Fruit fly (Drosophila melanogaster): ENCODE data around the gene Zip88E.

The Zip88E gene

dm6 chr3R:15309924-15310323, 41.5 kb downstream of the Zip88E start, which contains the start of gene Tm2:
TSS of gene Tm2 (plus strand) at chr3R:15310193.
- TF ChIP-seq CG9948 (tag; optimal IDR thresholded peaks at IDR 0.05): no peak
- no peak for TF ChIP-seq rn (GFP tag; IDR thresholded peaks at IDR 0.05)
- TF ChIP-seq CG8159 (tag; optimal IDR thresholded peaks at IDR 0.05): no peak
- TF ChIP-seq Pif1A (GFP tag; optimal IDR thresholded peaks at IDR 0.05): no peak
- no peak for TF ChIP-seq gl (tag; optimal IDR thresholded peaks at IDR 0.05)

dm6 chr3R:15310695-15311094, 42.2 kb downstream of the Zip88E start:
- TF ChIP-seq gl (tag; optimal IDR thresholded peaks at IDR 0.05): no peak
- TF ChIP-seq D1 (tag; optimal IDR thresholded peaks at IDR 0.05): no peak
- no peak for TF ChIP-seq Snoo (tag; optimal IDR thresholded peaks at IDR 0.05)
- no peak for TF ChIP-seq CG34367 (tag; optimal IDR thresholded peaks at IDR 0.05)
- TF ChIP-seq fd96Ca (GFP tag; IDR thresholded peaks at IDR 0.05): no peak
- TF ChIP-seq CG32121 (GFP tag; IDR thresholded peaks at IDR 0.05): no peak
- no peak for TF ChIP-seq Ets98B (GFP tag; IDR thresholded peaks at IDR 0.05)
- TF ChIP-seq CG4496 (GFP tag; IDR thresholded peaks at IDR 0.05): no peak
- TF ChIP-seq Pif1B (GFP tag; optimal IDR thresholded peaks at IDR 0.05): no peak
- no peak for TF ChIP-seq CG15710 (tag; optimal IDR thresholded peaks at IDR 0.05)

- no peak for TF ChIP-seq CG13204 (GFP tag; optimal IDR thresholded peaks at IDR 0.05)
- TF ChIP-seq CG17806 (tag; optimal IDR thresholded peaks at IDR 0.05): no peak
- no peak for TF ChIP-seq CG34367 (tag; optimal IDR thresholded peaks at IDR 0.05)
- no peak for TF ChIP-seq fd96Ca (GFP tag; IDR thresholded peaks at IDR 0.05)
- no peak for TF ChIP-seq D1 (tag; optimal IDR thresholded peaks at IDR 0.05)
- no peak for TF ChIP-seq CG10348 (GFP tag; IDR thresholded peaks at IDR 0.05)
Measured at dm6 chr3R:15313836-15314235, 45.4 kb downstream of the Zip88E start.

dm6 chr3R:15316326-15316725, 47.9 kb downstream of the Zip88E start, which contains the start of gene CG14866:
TSS of gene CG14866 (plus strand) at chr3R:15316471.
- no peak for TF ChIP-seq Snoo (tag; optimal IDR thresholded peaks at IDR 0.05)
- TF ChIP-seq D1 (tag; optimal IDR thresholded peaks at IDR 0.05): no peak
- no peak for TF ChIP-seq CG32121 (GFP tag; IDR thresholded peaks at IDR 0.05)
- TF ChIP-seq CG4496 (GFP tag; IDR thresholded peaks at IDR 0.05): no peak
- TF ChIP-seq CG34367 (tag; optimal IDR thresholded peaks at IDR 0.05): no peak
- TF ChIP-seq CG10348 (GFP tag; IDR thresholded peaks at IDR 0.05): no peak
- TF ChIP-seq CG17806 (tag; optimal IDR thresholded peaks at IDR 0.05): no peak
- TF ChIP-seq CG13204 (GFP tag; optimal IDR thresholded peaks at IDR 0.05): no peak
- TF ChIP-seq Pif1B (GFP tag; optimal IDR thresholded peaks at IDR 0.05): no peak
- TF ChIP-seq Ets98B (GFP tag; IDR thresholded peaks at IDR 0.05): no peak
- TF ChIP-seq Pif1A (GFP tag; optimal IDR thresholded peaks at IDR 0.05): no peak
- no peak for TF ChIP-seq EcR (GFP tag; optimal IDR thresholded peaks at IDR 0.05)
- TF ChIP-seq CG9948 (tag; optimal IDR thresholded peaks at IDR 0.05): no peak
- no peak for TF ChIP-seq CG8301 (tag; optimal IDR thresholded peaks at IDR 0.05)
- TF ChIP-seq gl (tag; optimal IDR thresholded peaks at IDR 0.05): no peak
- TF ChIP-seq rn (GFP tag; IDR thresholded peaks at IDR 0.05): no peak

All from whole organism, pupa.